Worm (Caenorhabditis elegans) whole organism, L2 larva: ENCODE data around the gene Y45F3A.9.

Experiments
- F13H6.1 ChIP-seq: sonication (generic microtip); optimal IDR thresholded peaks from 2 replicates; lab custom pipeline; 2016; ENCODE audit warnings: missing genetic modification characterization, missing compliant biosample characterization
- aly-2 ChIP-seq: fragments of 150-350 bp; optimal IDR thresholded peaks from 2 replicates; lab custom pipeline; 2014; ENCODE audit warnings: missing biosample characterization, missing genetic modification characterization
- egl-27 ChIP-seq: sonication (generic microtip); optimal IDR thresholded peaks from 3 replicates; lab custom pipeline; 2017; ENCODE audit warnings: missing biosample characterization, missing genetic modification reagents, missing genetic modification characterization
- nhr-10 ChIP-seq: sonication (generic microtip); optimal IDR thresholded peaks from 2 replicates; lab custom pipeline; 2017; ENCODE audit warnings: missing biosample characterization, missing genetic modification characterization

DNA sequence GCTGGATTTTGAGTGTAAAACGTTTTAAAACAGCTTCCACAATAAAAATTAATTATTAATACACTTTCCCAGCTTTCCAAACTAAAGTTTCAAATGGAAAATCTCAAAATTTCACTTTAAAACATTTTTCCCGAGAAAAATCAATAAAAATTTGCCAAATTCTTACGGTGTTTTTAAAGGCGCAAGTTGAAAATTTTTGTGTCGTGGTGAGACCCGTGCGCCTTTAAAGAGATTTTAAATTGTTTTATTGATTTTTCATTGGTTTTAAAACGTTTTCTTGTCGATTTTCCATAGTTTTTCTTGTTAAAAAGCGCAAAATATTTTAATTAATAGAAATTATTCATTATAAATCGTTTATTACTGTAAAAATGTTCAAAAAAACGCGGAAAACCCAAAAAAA is 33.1 kb downstream of the Y45F3A.9 start, which contains the start of gene Y45F3A.1:
- TF ChIP-seq F13H6.1 (tag; lab: Kevin White, UChicago) (no peak), nhr-10 (tag; lab: Kevin White, UChicago) (no peak), egl-27 (tag; lab: Kevin White, UChicago) (no peak), aly-2 (tag; lab: Kevin White, UChicago) (no peak)
